Fruit fly (Drosophila melanogaster) whole organism, embryonic: ENCODE data around the gene CG14931.

Experiments
- Antp ChIP-seq: fragments of 200-800 bp; sonication (Bioruptor generic); optimal IDR thresholded peaks from 3 replicates; lab custom pipeline; 2016; ENCODE audit warnings: missing biosample characterization, missing genetic modification characterization
- Atf6 ChIP-seq: fragments of 200-800 bp; sonication (Bioruptor generic); IDR thresholded peaks from 2 replicates; pipeline ENCODE4 v1.3.6; 2022; ENCODE audit warnings: missing biosample characterization, missing genetic modification characterization
- CG10209 ChIP-seq: fragments of 200-800 bp; sonication (Bioruptor generic); optimal IDR thresholded peaks from 3 replicates; lab custom pipeline; 2017; ENCODE audit warnings: missing biosample characterization, mild to moderate bottlenecking, missing genetic modification characterization, missing genetic modification reagents
- CG1024 ChIP-seq: fragments of 200-800 bp; sonication (Bioruptor generic); IDR thresholded peaks from 2 replicates; pipeline ENCODE4 v1.3.6; 2022; ENCODE audit warnings: missing biosample characterization, missing genetic modification characterization
- CG10543 ChIP-seq: fragments of 200-800 bp; sonication (Bioruptor generic); optimal IDR thresholded peaks from 3 replicates; lab custom pipeline; 2017; ENCODE audit warnings: missing biosample characterization, mild to moderate bottlenecking, missing genetic modification characterization, moderate library complexity
- CG11093 ChIP-seq: fragments of 200-800 bp; sonication (Bioruptor generic); IDR thresholded peaks from 3 replicates; pipeline ENCODE4 v1.3.6; 2022; ENCODE audit warnings: missing biosample characterization, missing genetic modification characterization
- CG12155 ChIP-seq: fragments of 200-800 bp; sonication (Bioruptor generic); optimal IDR thresholded peaks from 3 replicates; lab custom pipeline; 2016; ENCODE audit warnings: missing biosample characterization, missing genetic modification characterization
- CG17361 ChIP-seq: fragments of 200-800 bp; sonication (Bioruptor generic); IDR thresholded peaks from 3 replicates; pipeline ENCODE4 v1.3.6; 2022; ENCODE audit warnings: missing biosample characterization, missing genetic modification characterization
- CG31441 ChIP-seq: fragments of 200-800 bp; sonication (Bioruptor generic); IDR thresholded peaks from 2 replicates; pipeline ENCODE4 v1.3.6; 2022; ENCODE audit warnings: missing biosample characterization, missing genetic modification characterization
- CG3407 ChIP-seq: fragments of 200-800 bp; sonication (Bioruptor generic); optimal IDR thresholded peaks from 2 replicates; lab custom pipeline; 2018; ENCODE audit warnings: missing biosample characterization, mild to moderate bottlenecking, missing genetic modification characterization
- CG4854 ChIP-seq: fragments of 200-800 bp; sonication (Bioruptor generic); optimal IDR thresholded peaks from 2 replicates; lab custom pipeline; 2016; ENCODE audit warnings: missing biosample characterization, missing genetic modification characterization, inconsistent platforms
- CG5180 ChIP-seq: fragments of 200-800 bp; sonication (Bioruptor generic); optimal IDR thresholded peaks from 3 replicates; lab custom pipeline; 2017; ENCODE audit warnings: missing biosample characterization, missing genetic modification characterization, mild to moderate bottlenecking, moderate library complexity, missing genetic modification reagents
- CG6791 ChIP-seq: fragments of 200-800 bp; sonication (Bioruptor generic); IDR thresholded peaks from 3 replicates; pipeline ENCODE4 v1.3.6; 2022; ENCODE audit warnings: missing biosample characterization, missing genetic modification characterization; ENCODE audit not compliant: partially characterized antibody
- CkIIα-i1 ChIP-seq: fragments of 200-800 bp; sonication (Bioruptor generic); IDR thresholded peaks from 2 replicates; pipeline ENCODE4 v1.3.6; 2022; ENCODE audit warnings: missing biosample characterization, missing genetic modification characterization
- Dek ChIP-seq: fragments of 200-800 bp; sonication (Bioruptor generic); optimal IDR thresholded peaks from 3 replicates; lab custom pipeline; 2019; ENCODE audit warnings: missing biosample characterization, mild to moderate bottlenecking, missing genetic modification characterization, moderate library complexity
- Dfd ChIP-seq, 2 experiments: fragments of >200 bp; optimal IDR thresholded peaks; 2 replicates each; lab custom pipeline; 2017; ENCODE audit warnings: missing biosample characterization in 2 of 2, missing genetic modification characterization in 2 of 2
- Dip3 ChIP-seq: fragments of 200-800 bp; sonication (Bioruptor generic); optimal IDR thresholded peaks from 3 replicates; lab custom pipeline; 2016; ENCODE audit warnings: missing biosample characterization, missing genetic modification characterization
- Dp ChIP-seq: fragments of 200-800 bp; sonication (Bioruptor generic); optimal IDR thresholded peaks from 2 replicates; lab custom pipeline; 2018; ENCODE audit warnings: missing biosample characterization, mild to moderate bottlenecking, missing genetic modification characterization, moderate library complexity
- Elba2 ChIP-seq: fragments of 200-800 bp; sonication (Bioruptor generic); optimal IDR thresholded peaks from 3 replicates; lab custom pipeline; 2016; ENCODE audit warnings: missing biosample characterization, missing genetic modification characterization
- H2.0 ChIP-seq: fragments of 200-800 bp; sonication (Bioruptor generic); IDR thresholded peaks from 2 replicates; pipeline ENCODE4 v1.3.6; 2022; ENCODE audit warnings: missing biosample characterization, missing genetic modification characterization
- Med ChIP-seq: fragments of 200-800 bp; sonication (Bioruptor generic); peaks from one replicate; lab custom pipeline; 2016; ENCODE audit warnings: missing biosample characterization, missing genetic modification characterization, mild to moderate bottlenecking, inconsistent platforms, moderate library complexity
- Oaz ChIP-seq: fragments of 200-800 bp; sonication (Bioruptor generic); IDR thresholded peaks from 2 replicates; pipeline ENCODE4 v1.3.6; 2022; ENCODE audit warnings: missing biosample characterization, missing genetic modification characterization
- Oli ChIP-seq: fragments of 200-800 bp; sonication (Bioruptor generic); optimal IDR thresholded peaks from 2 replicates; lab custom pipeline; 2018; ENCODE audit warnings: missing biosample characterization, mild to moderate bottlenecking, missing genetic modification characterization, moderate library complexity
- Side ChIP-seq: fragments of 200-800 bp; sonication (Bioruptor generic); optimal IDR thresholded peaks from 2 replicates; lab custom pipeline; 2016; ENCODE audit warnings: missing biosample characterization, missing genetic modification characterization
- Sry-δ ChIP-seq: fragments of 200-800 bp; sonication (Bioruptor generic); optimal IDR thresholded peaks from 2 replicates; lab custom pipeline; 2016; ENCODE audit warnings: missing biosample characterization, missing genetic modification characterization
- TFAM ChIP-seq: fragments of 200-800 bp; sonication (Bioruptor generic); optimal IDR thresholded peaks from 2 replicates; lab custom pipeline; 2017; ENCODE audit warnings: missing biosample characterization, missing genetic modification characterization, inconsistent platforms
- Taf1 ChIP-seq: fragments of 200-800 bp; sonication (Bioruptor generic); IDR thresholded peaks from 2 replicates; pipeline ENCODE4 v1.3.6; 2022; ENCODE audit warnings: missing biosample characterization, missing genetic modification characterization
- Usf ChIP-seq: fragments of 200-800 bp; sonication (Bioruptor generic); optimal IDR thresholded peaks from 2 replicates; lab custom pipeline; 2017; ENCODE audit warnings: missing genotype, missing biosample characterization, missing genetic modification characterization
- abd-A ChIP-seq: fragments of 200-800 bp; sonication (Bioruptor generic); optimal IDR thresholded peaks from 3 replicates; lab custom pipeline; 2019; ENCODE audit warnings: missing biosample characterization, mild to moderate bottlenecking, missing genetic modification characterization, moderate library complexity
- bigmax ChIP-seq: fragments of 200-800 bp; sonication (Bioruptor generic); optimal IDR thresholded peaks from 2 replicates; lab custom pipeline; 2018; ENCODE audit warnings: missing biosample characterization, mild to moderate bottlenecking, missing genetic modification characterization
- chn ChIP-seq: fragments of 200-800 bp; sonication (Bioruptor generic); optimal IDR thresholded peaks from 2 replicates; lab custom pipeline; 2016; ENCODE audit warnings: missing biosample characterization, missing genetic modification characterization
- corto ChIP-seq: fragments of 200-800 bp; sonication (Bioruptor generic); optimal IDR thresholded peaks from 2 replicates; lab custom pipeline; 2016; ENCODE audit warnings: missing biosample characterization, mild to moderate bottlenecking, missing genetic modification characterization, moderate library complexity
- crol ChIP-seq: fragments of 200-800 bp; sonication (Bioruptor generic); IDR thresholded peaks from 2 replicates; pipeline ENCODE4 v1.3.6; 2022; ENCODE audit warnings: missing biosample characterization, missing genetic modification characterization
- dan ChIP-seq: fragments of 200-800 bp; sonication (Bioruptor generic); IDR thresholded peaks from 2 replicates; pipeline ENCODE4 v1.3.6; 2022; ENCODE audit warnings: missing biosample characterization, missing genetic modification characterization
- dm ChIP-seq: fragments of 200-800 bp; sonication (Bioruptor generic); optimal IDR thresholded peaks from 3 replicates; lab custom pipeline; 2016; ENCODE audit warnings: missing biosample characterization, missing genetic modification characterization
- dpn ChIP-seq, 2 experiments: fragments of 200-800 bp; sonication (Bioruptor generic); optimal IDR thresholded peaks; 3 replicates each; lab custom pipeline; 2016; ENCODE audit warnings: missing biosample characterization in 2 of 2, missing genetic modification characterization in 2 of 2
- esg ChIP-seq: fragments of 200-800 bp; sonication (Bioruptor generic); conservative IDR thresholded peaks from 2 replicates; pipeline ENCODE4 v1.3.6; 2022; ENCODE audit warnings: missing biosample characterization, missing genetic modification characterization
- gce ChIP-seq: fragments of 200-800 bp; sonication (Bioruptor generic); IDR thresholded peaks from 3 replicates; pipeline ENCODE4 v1.3.6; 2022; ENCODE audit warnings: missing biosample characterization, missing genetic modification characterization
- grau ChIP-seq: fragments of 200-800 bp; optimal IDR thresholded peaks from 3 replicates; lab custom pipeline; 2019; ENCODE audit warnings: missing biosample characterization, mild to moderate bottlenecking, missing genetic modification characterization, moderate library complexity
- gsb ChIP-seq: fragments of 200-800 bp; sonication (Bioruptor generic); IDR thresholded peaks from 2 replicates; pipeline ENCODE4 v1.3.6; 2022; ENCODE audit warnings: missing biosample characterization, missing genetic modification characterization
- ind ChIP-seq: fragments of 200-800 bp; sonication (Bioruptor generic); optimal IDR thresholded peaks from 3 replicates; lab custom pipeline; 2016; ENCODE audit warnings: missing biosample characterization, missing genetic modification characterization
- jigr1 ChIP-seq: fragments of 200-800 bp; sonication (Bioruptor generic); IDR thresholded peaks from 3 replicates; pipeline ENCODE4 v1.3.6; 2022; ENCODE audit warnings: missing biosample characterization, missing genetic modification characterization
- p53 ChIP-seq: fragments of 200-800 bp; sonication (Bioruptor generic); optimal IDR thresholded peaks from 2 replicates; lab custom pipeline; 2016; ENCODE audit warnings: missing biosample characterization, missing genetic modification characterization
- peb ChIP-seq: fragments of 200-800 bp; sonication (Bioruptor generic); IDR thresholded peaks from 2 replicates; pipeline ENCODE4 v1.3.6; 2022; ENCODE audit warnings: missing biosample characterization, missing genetic modification characterization
- psq ChIP-seq: fragments of 200-800 bp; sonication (Bioruptor generic); optimal IDR thresholded peaks from 2 replicates; lab custom pipeline; 2017; ENCODE audit warnings: missing biosample characterization, missing genetic modification characterization
- pzg ChIP-seq: fragments of 200-800 bp; sonication (Bioruptor generic); optimal IDR thresholded peaks from 3 replicates; lab custom pipeline; 2018; ENCODE audit warnings: missing biosample characterization, mild to moderate bottlenecking, missing genetic modification characterization, moderate library complexity
- sr ChIP-seq: fragments of 200-800 bp; sonication (Bioruptor generic); IDR thresholded peaks from 3 replicates; pipeline ENCODE4 v1.3.6; 2022; ENCODE audit warnings: missing biosample characterization, missing genetic modification characterization
- tna ChIP-seq: fragments of 200-800 bp; sonication (Bioruptor generic); IDR thresholded peaks from 2 replicates; pipeline ENCODE4 v1.3.6; 2022; ENCODE audit warnings: missing biosample characterization, missing genetic modification characterization; ENCODE audit not compliant: partially characterized antibody
- ttk ChIP-seq: fragments of 200-800 bp; sonication (Bioruptor generic); IDR thresholded peaks from 2 replicates; pipeline ENCODE4 v2.1.2; 2022; ENCODE audit warnings: missing biosample characterization, missing genetic modification characterization
- yki ChIP-seq: fragments of >200 bp; optimal IDR thresholded peaks from 3 replicates; lab custom pipeline; 2018
- zen2 ChIP-seq: fragments of 200-800 bp; sonication (Bioruptor generic); IDR thresholded peaks from 3 replicates; pipeline ENCODE4 v1.3.6; 2022; ENCODE audit warnings: missing biosample characterization, missing genetic modification characterization; ENCODE audit not compliant: partially characterized antibody
- zf30C ChIP-seq: fragments of 200-800 bp; sonication (Bioruptor generic); optimal IDR thresholded peaks from 3 replicates; lab custom pipeline; 2018; ENCODE audit warnings: missing biosample characterization, mild to moderate bottlenecking, missing genetic modification characterization

The CG14931 gene

dm6 chr2L:11807697-11808226, 19.6 kb downstream of the CG14931 start (continued):
- peak; percentile 95 for TF ChIP-seq abd-A (tag; lab: Kevin White, UChicago)
- peak; percentile 27 for TF ChIP-seq Dek (tag; lab: Kevin White, UChicago)
- no peak for TF ChIP-seq esg
- peak in 1 of 2 experiments; percentile 5 for TF ChIP-seq dpn (GFP tag; optimal IDR thresholded peaks at IDR 0.05; lab: Kevin White, UChicago)
- no peak for TF ChIP-seq tna (GFP tag; lab: Robert Waterston, UW)
- TF ChIP-seq pzg = peak; percentile 25
- peak; percentile 16 for TF ChIP-seq zf30C
- peak; percentile 37; the same call in 1 of the 2 replicates for TF ChIP-seq Atf6 (GFP tag; lab: Robert Waterston, UW)
- no peak for TF ChIP-seq Oaz (GFP tag; lab: Robert Waterston, UW)
- peak; percentile 24; the same call in 1 of the 2 replicates for TF ChIP-seq ttk (GFP tag; lab: Robert Waterston, UW)
- peak; percentile 87 for TF ChIP-seq CG10543 (GFP tag; lab: Kevin White, UChicago)
- no peak for TF ChIP-seq chn (GFP tag; lab: Kevin White, UChicago)
- TF ChIP-seq ind (GFP tag; lab: Kevin White, UChicago) = no peak
- TF ChIP-seq CG17361 (GFP tag; lab: Robert Waterston, UW) = no peak
- TF ChIP-seq zen2 = 0 out of 3 replicates have a peak, but pooled peaks have one; percentile 31
- peak; percentile 19 for TF ChIP-seq Dip3 (GFP tag; lab: Kevin White, UChicago)
- TF ChIP-seq peb = no peak
- peak; percentile 34 for TF ChIP-seq Side (GFP tag; lab: Kevin White, UChicago)
- TF ChIP-seq p53 (GFP tag; lab: Kevin White, UChicago) = peak; percentile 4
- TF ChIP-seq Med (GFP tag; lab: Kevin White, UChicago) = peak; percentile 94
- TF ChIP-seq CG6791 (GFP tag; lab: Robert Waterston, UW) = peak; percentile 60; the same call in 1 of the 3 replicates
- TF ChIP-seq Sry-δ (GFP tag; lab: Kevin White, UChicago) = no peak
- TF ChIP-seq psq (GFP tag; lab: Kevin White, UChicago) = peak; percentile 96
- TF ChIP-seq Elba2 (GFP tag; lab: Kevin White, UChicago) = peak; percentile 71
- TF ChIP-seq dm (GFP tag; lab: Kevin White, UChicago) = peak; percentile 39
- TF ChIP-seq TFAM (GFP tag; lab: Kevin White, UChicago) = no peak
- no peak for TF ChIP-seq CG4854 (GFP tag; lab: Kevin White, UChicago)
- peak; percentile 24 for TF ChIP-seq corto (GFP tag; lab: Kevin White, UChicago)
- TF ChIP-seq CkIIα-i1 (GFP tag; lab: Robert Waterston, UW) = no peak

DNA sequence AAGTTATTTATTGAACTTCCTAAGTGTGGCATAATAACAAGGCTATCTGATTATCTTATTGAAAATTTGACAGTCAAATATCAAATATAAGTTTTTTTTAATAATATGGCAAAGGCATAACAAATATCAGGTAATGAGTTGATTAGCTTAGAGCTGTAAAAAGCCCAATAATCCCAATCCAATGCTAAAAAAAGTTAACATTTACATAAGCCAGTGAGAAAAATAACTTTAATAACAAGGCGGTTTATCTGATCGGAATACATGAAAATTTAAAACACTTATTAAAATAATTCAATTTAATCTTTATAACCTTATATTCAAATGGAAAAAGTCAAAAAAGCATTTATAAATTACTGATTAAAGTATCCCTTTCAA, 20.2 kb downstream of the CG14931 start:
- TF ChIP-seq CG1024 = no peak
- no peak for TF ChIP-seq CG11093 (GFP tag; lab: Robert Waterston, UW)
- no peak for TF ChIP-seq CG5180 (GFP tag; lab: Kevin White, UChicago)
- TF ChIP-seq Antp (GFP tag; lab: Kevin White, UChicago) = no peak
- no peak for TF ChIP-seq jigr1 (GFP tag; lab: Robert Waterston, UW)
- TF ChIP-seq gce = no peak
- TF ChIP-seq grau (tag; lab: Kevin White, UChicago) = no peak
- no peak for TF ChIP-seq dan
- no peak for TF ChIP-seq Dp (GFP tag; lab: Kevin White, UChicago)
- no peak for TF ChIP-seq tna (GFP tag; lab: Robert Waterston, UW)
- TF ChIP-seq Oli (tag; lab: Kevin White, UChicago) = no peak
- peak; percentile 11; the same call in 1 of the 2 replicates for TF ChIP-seq CG31441
- TF ChIP-seq bigmax (GFP tag; lab: Kevin White, UChicago) = no peak
- TF ChIP-seq gsb (GFP tag; lab: Robert Waterston, UW) = no peak
- no peak for TF ChIP-seq H2.0 (GFP tag; lab: Robert Waterston, UW)
- TF ChIP-seq Dek (tag; lab: Kevin White, UChicago) = no peak
- no peak for TF ChIP-seq sr (GFP tag; lab: Robert Waterston, UW)
- TF ChIP-seq Usf (GFP tag; lab: Kevin White, UChicago) = no peak
- TF ChIP-seq Taf1 (GFP tag; lab: Robert Waterston, UW) = no peak
- no peak for TF ChIP-seq CG10543 (GFP tag; lab: Kevin White, UChicago)
- no peak for TF ChIP-seq CG12155
- no peak for TF ChIP-seq CG10209 (GFP tag; lab: Kevin White, UChicago)
- TF ChIP-seq Dfd (GFP tag; optimal IDR thresholded peaks at IDR 0.05; lab: Kevin White, UChicago) = no peak
- no peak for TF ChIP-seq yki (lab: Kevin White, UChicago)
- TF ChIP-seq crol (GFP tag; lab: Robert Waterston, UW) = no peak
- TF ChIP-seq CG3407 (GFP tag; lab: Kevin White, UChicago) = no peak
